Worm (Caenorhabditis elegans): ENCODE results near the gene C13B9.2.

DNA sequence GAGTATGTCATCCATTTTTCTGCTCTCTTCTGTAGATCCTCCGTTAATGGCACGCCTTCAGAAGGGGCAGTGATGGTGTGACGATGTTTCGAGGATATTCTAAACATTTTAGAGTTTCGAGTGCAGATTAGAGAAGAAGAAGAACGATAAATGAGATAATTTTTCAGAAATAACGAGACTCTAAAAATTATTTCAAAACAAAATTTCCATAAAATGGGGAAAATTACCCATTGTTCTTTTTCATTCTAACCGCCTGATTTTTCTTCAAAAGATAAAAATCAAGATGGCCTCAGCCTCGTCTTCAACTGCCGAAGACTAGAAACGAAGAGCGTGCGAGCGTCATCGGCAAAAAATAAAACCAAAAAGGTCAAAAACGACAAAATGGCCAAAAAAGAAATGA is 19.0 kb upstream of the C13B9.2 start, which contains the start of gene let-765:
- no peak for TF ChIP-seq egl-18 (GFP tag; IDR thresholded peaks at IDR 0.05)
- no peak for TF ChIP-seq F55B11.4 (tag; optimal IDR thresholded peaks at IDR 0.05; ENCODE audit: borderline replicate concordance, insufficient read depth)
